Fruit fly (Drosophila melanogaster) whole organism, embryonic: ENCODE measurements around the gene Polr2I.

ENCODE experiments used
- Bdp1 ChIP-seq: fragments of 200-800 bp; sonication (Bioruptor generic); optimal IDR thresholded peaks from 3 replicates; lab custom pipeline; 2016; ENCODE audit warnings: missing biosample characterization, missing genetic modification characterization
- Blimp-1 ChIP-seq: fragments of 200-800 bp; sonication (Bioruptor generic); optimal IDR thresholded peaks from 3 replicates; lab custom pipeline; 2018; ENCODE audit warnings: missing biosample characterization, missing genetic modification characterization, mild to moderate bottlenecking, moderate library complexity, missing genetic modification reagents
- CG10979 ChIP-seq: fragments of 200-800 bp; sonication (Bioruptor generic); optimal IDR thresholded peaks from 2 replicates; lab custom pipeline; 2018; ENCODE audit warnings: missing biosample characterization, mild to moderate bottlenecking, missing genetic modification characterization, moderate library complexity
- CG12071 ChIP-seq: fragments of 200-800 bp; sonication (Bioruptor generic); optimal IDR thresholded peaks from 3 replicates; lab custom pipeline; 2018; ENCODE audit warnings: missing biosample characterization, mild to moderate bottlenecking, missing genetic modification characterization
- CG14441 ChIP-seq: fragments of 200-800 bp; sonication (Bioruptor generic); IDR thresholded peaks from 2 replicates; pipeline ENCODE4 v1.3.6; 2022; ENCODE audit warnings: missing biosample characterization, missing genetic modification characterization
- CG14710 ChIP-seq: fragments of 200-800 bp; sonication (Bioruptor generic); optimal IDR thresholded peaks from 3 replicates; lab custom pipeline; 2019; ENCODE audit warnings: missing biosample characterization, mild to moderate bottlenecking, missing genetic modification characterization, moderate library complexity
- CG17568 ChIP-seq: fragments of 200-800 bp; sonication (Bioruptor generic); optimal IDR thresholded peaks from 2 replicates; lab custom pipeline; 2018; ENCODE audit warnings: missing biosample characterization, mild to moderate bottlenecking, missing genetic modification characterization, moderate library complexity
- CG17612 ChIP-seq: fragments of 200-800 bp; sonication (Bioruptor generic); IDR thresholded peaks from 2 replicates; pipeline ENCODE4 v1.3.6; 2022; ENCODE audit warnings: missing biosample characterization, missing genetic modification characterization
- CG17912 ChIP-seq: fragments of 200-800 bp; sonication (Bioruptor generic); optimal IDR thresholded peaks from 2 replicates; lab custom pipeline; 2018; ENCODE audit warnings: missing biosample characterization, mild to moderate bottlenecking, missing genetic modification characterization
- CG18764 ChIP-seq: fragments of 200-800 bp; sonication (Bioruptor generic); optimal IDR thresholded peaks from 3 replicates; lab custom pipeline; 2016; ENCODE audit warnings: missing biosample characterization, missing genetic modification characterization
- CG30403 ChIP-seq: fragments of 200-800 bp; sonication (Bioruptor generic); optimal IDR thresholded peaks from 3 replicates; lab custom pipeline; 2016; ENCODE audit warnings: missing biosample characterization, missing genetic modification characterization
- CG3065 ChIP-seq: fragments of 200-800 bp; sonication (Bioruptor generic); optimal IDR thresholded peaks from 2 replicates; lab custom pipeline; 2016; ENCODE audit warnings: missing biosample characterization, missing genetic modification characterization
- CG31365 ChIP-seq: fragments of 200-800 bp; sonication (Bioruptor generic); optimal IDR thresholded peaks from 2 replicates; lab custom pipeline; 2018; ENCODE audit warnings: missing biosample characterization, mild to moderate bottlenecking, missing genetic modification characterization
- CG3995 ChIP-seq: fragments of 200-800 bp; sonication (Bioruptor generic); optimal IDR thresholded peaks from 3 replicates; lab custom pipeline; 2016; ENCODE audit warnings: missing biosample characterization, missing genetic modification characterization
- CG4404 ChIP-seq: fragments of 200-800 bp; sonication (Bioruptor generic); IDR thresholded peaks from 2 replicates; pipeline ENCODE4 v1.3.6; 2022; ENCODE audit warnings: missing biosample characterization, missing genetic modification characterization
- CG6272 ChIP-seq: fragments of 200-800 bp; sonication (Bioruptor generic); IDR thresholded peaks from 2 replicates; pipeline ENCODE4 v1.3.6; 2022; ENCODE audit warnings: missing biosample characterization, missing genetic modification characterization
- CG7786 ChIP-seq: fragments of 200-800 bp; sonication (Bioruptor generic); optimal IDR thresholded peaks from 2 replicates; lab custom pipeline; 2016; ENCODE audit warnings: missing biosample characterization, missing genetic modification characterization
- CG8089 ChIP-seq: fragments of 200-800 bp; sonication (Bioruptor generic); optimal IDR thresholded peaks from 3 replicates; lab custom pipeline; 2016; ENCODE audit warnings: missing biosample characterization, missing genetic modification characterization
- CG8359 ChIP-seq: fragments of 200-800 bp; sonication (Bioruptor generic); optimal IDR thresholded peaks from 2 replicates; lab custom pipeline; 2017; ENCODE audit warnings: missing biosample characterization, mild to moderate bottlenecking, missing genetic modification characterization, borderline replicate concordance
- CG9215 ChIP-seq: fragments of 200-800 bp; sonication (Bioruptor generic); IDR thresholded peaks from 2 replicates; pipeline ENCODE4 v1.3.6; 2022; ENCODE audit warnings: missing biosample characterization, missing genetic modification characterization
- CkIIα-i1 ChIP-seq: fragments of 200-800 bp; sonication (Bioruptor generic); IDR thresholded peaks from 2 replicates; pipeline ENCODE4 v1.3.6; 2022; ENCODE audit warnings: missing biosample characterization, missing genetic modification characterization
- Doc2 ChIP-seq: fragments of 200-800 bp; sonication (Bioruptor generic); IDR thresholded peaks from 2 replicates; pipeline ENCODE4 v1.3.6; 2022; ENCODE audit warnings: missing biosample characterization, missing genetic modification characterization
- Dp ChIP-seq: fragments of 200-800 bp; sonication (Bioruptor generic); optimal IDR thresholded peaks from 2 replicates; lab custom pipeline; 2018; ENCODE audit warnings: missing biosample characterization, mild to moderate bottlenecking, missing genetic modification characterization, moderate library complexity
- Fer3 ChIP-seq: fragments of 200-800 bp; sonication (Bioruptor generic); optimal IDR thresholded peaks from 2 replicates; lab custom pipeline; 2018; ENCODE audit warnings: missing biosample characterization, mild to moderate bottlenecking, missing genetic modification characterization, moderate library complexity
- Hand ChIP-seq: fragments of 200-800 bp; sonication (Bioruptor generic); optimal IDR thresholded peaks from 2 replicates; lab custom pipeline; 2017; ENCODE audit warnings: mild to moderate bottlenecking, missing biosample characterization, missing genetic modification reagents, missing genetic modification characterization
- Lhr ChIP-seq: fragments of 200-800 bp; sonication (Bioruptor generic); optimal IDR thresholded peaks from 3 replicates; lab custom pipeline; 2017; ENCODE audit warnings: mild to moderate bottlenecking, missing biosample characterization, missing genetic modification reagents, missing genetic modification characterization
- Myb ChIP-seq: fragments of 200-800 bp; sonication (Bioruptor generic); optimal IDR thresholded peaks from 2 replicates; lab custom pipeline; 2016; ENCODE audit warnings: missing biosample characterization, missing genetic modification characterization
- NK7.1 ChIP-seq: fragments of 200-800 bp; sonication (Bioruptor generic); optimal IDR thresholded peaks from 3 replicates; lab custom pipeline; 2016; ENCODE audit warnings: missing biosample characterization, missing genetic modification characterization
- Pdp1 ChIP-seq, 2 experiments: fragments of 200-800 bp; sonication (Bioruptor generic); optimal IDR thresholded peaks; 3 replicates each; lab custom pipeline; 2016; ENCODE audit warnings: missing biosample characterization in 2 of 2, missing genetic modification characterization in 2 of 2, mild to moderate bottlenecking in 1 of 2, moderate library complexity in 1 of 2
- Six4 ChIP-seq: fragments of 200-800 bp; sonication (Bioruptor generic); optimal IDR thresholded peaks from 2 replicates; lab custom pipeline; 2016; ENCODE audit warnings: missing biosample characterization, missing genetic modification characterization
- Sox102F ChIP-seq: fragments of 200-800 bp; sonication (Bioruptor generic); optimal IDR thresholded peaks from 2 replicates; lab custom pipeline; 2018; ENCODE audit warnings: missing biosample characterization, mild to moderate bottlenecking, missing genetic modification characterization, moderate library complexity
- Usf ChIP-seq: fragments of 200-800 bp; sonication (Bioruptor generic); optimal IDR thresholded peaks from 2 replicates; lab custom pipeline; 2017; ENCODE audit warnings: missing genotype, missing biosample characterization, missing genetic modification characterization
- ac ChIP-seq: fragments of 200-800 bp; sonication (Bioruptor generic); optimal IDR thresholded peaks from 3 replicates; lab custom pipeline; 2017; ENCODE audit warnings: missing biosample characterization, mild to moderate bottlenecking, missing genetic modification characterization
- aop ChIP-seq: fragments of 200-800 bp; sonication (Bioruptor generic); IDR thresholded peaks from 2 replicates; pipeline ENCODE4 v1.3.6; 2022; ENCODE audit warnings: missing biosample characterization, missing genetic modification characterization
- ase ChIP-seq: fragments of 200-800 bp; sonication (Bioruptor generic); IDR thresholded peaks from 3 replicates; pipeline ENCODE4 v1.3.6; 2022; ENCODE audit warnings: missing biosample characterization, missing genetic modification characterization
- bab2 ChIP-seq: fragments of 200-800 bp; sonication (Bioruptor generic); optimal IDR thresholded peaks from 2 replicates; lab custom pipeline; 2016; ENCODE audit warnings: missing biosample characterization, missing genetic modification characterization
- crp ChIP-seq, 2 experiments: fragments of 200-800 bp; sonication (Bioruptor generic); optimal IDR thresholded peaks; 2 replicates in 1 of 2; 3 replicates in 1 of 2; lab custom pipeline; 2017; ENCODE audit warnings: missing biosample characterization in 2 of 2, missing genetic modification characterization in 2 of 2, mild to moderate bottlenecking in 1 of 2, moderate library complexity in 1 of 2
- ewg ChIP-seq: fragments of 200-800 bp; sonication (Bioruptor generic); optimal IDR thresholded peaks from 3 replicates; lab custom pipeline; 2017; ENCODE audit warnings: mild to moderate bottlenecking, missing biosample characterization, missing genetic modification reagents, missing genetic modification characterization
- fd3F ChIP-seq: fragments of 200-800 bp; sonication (Bioruptor generic); optimal IDR thresholded peaks from 2 replicates; lab custom pipeline; 2018; ENCODE audit warnings: missing biosample characterization, mild to moderate bottlenecking, missing genetic modification characterization, moderate library complexity
- ftz-f1 ChIP-seq: fragments of 200-800 bp; sonication (Bioruptor generic); optimal IDR thresholded peaks from 2 replicates; lab custom pipeline; 2016; ENCODE audit warnings: missing biosample characterization, missing genetic modification characterization
- fu2 ChIP-seq: fragments of 200-800 bp; sonication (Bioruptor generic); optimal IDR thresholded peaks from 2 replicates; lab custom pipeline; 2016; ENCODE audit warnings: missing biosample characterization, missing genetic modification characterization
- lola ChIP-seq, 3 experiments: fragments of >200 bp in 2 of 3; fragments of 200-800 bp in 1 of 3; sonication (Bioruptor generic) in 1 of 3; optimal IDR thresholded peaks; 2 replicates each; lab custom pipeline; 2017 to 2019; ENCODE audit warnings: missing biosample characterization in 3 of 3, missing genetic modification characterization in 3 of 3, mild to moderate bottlenecking in 1 of 3, moderate library complexity in 1 of 3
- pb ChIP-seq: fragments of 200-800 bp; sonication (Bioruptor generic); optimal IDR thresholded peaks from 3 replicates; lab custom pipeline; 2016; ENCODE audit warnings: missing biosample characterization, missing genetic modification characterization
- peb ChIP-seq: fragments of 200-800 bp; sonication (Bioruptor generic); IDR thresholded peaks from 2 replicates; pipeline ENCODE4 v1.3.6; 2022; ENCODE audit warnings: missing biosample characterization, missing genetic modification characterization
- pros ChIP-seq: fragments of 200-800 bp; sonication (Bioruptor generic); optimal IDR thresholded peaks from 3 replicates; lab custom pipeline; 2019; ENCODE audit warnings: missing biosample characterization, mild to moderate bottlenecking, missing genetic modification characterization, moderate library complexity
- pzg ChIP-seq: fragments of 200-800 bp; sonication (Bioruptor generic); optimal IDR thresholded peaks from 3 replicates; lab custom pipeline; 2018; ENCODE audit warnings: missing biosample characterization, mild to moderate bottlenecking, missing genetic modification characterization, moderate library complexity
- salm ChIP-seq: fragments of 200-800 bp; sonication (Bioruptor generic); optimal IDR thresholded peaks from 2 replicates; lab custom pipeline; 2018; ENCODE audit warnings: missing biosample characterization, mild to moderate bottlenecking, missing genetic modification characterization
- slbo ChIP-seq: fragments of 200-800 bp; sonication (Bioruptor generic); IDR thresholded peaks from 2 replicates; pipeline ENCODE4 v1.3.6; 2022; ENCODE audit warnings: missing biosample characterization, missing genetic modification characterization
- stc ChIP-seq: fragments of 200-800 bp; sonication (Bioruptor generic); IDR thresholded peaks from 2 replicates; pipeline ENCODE4 v1.3.6; 2022; ENCODE audit warnings: missing biosample characterization, missing genetic modification characterization
- tgo ChIP-seq: fragments of 200-800 bp; sonication (Bioruptor generic); IDR thresholded peaks from 3 replicates; pipeline ENCODE4 v1.3.6; 2022; ENCODE audit warnings: missing biosample characterization, missing genetic modification characterization
- yki ChIP-seq: fragments of >200 bp; optimal IDR thresholded peaks from 3 replicates; lab custom pipeline; 2018

Polr2I gene

dm6 chr3R:14283042-14283626 is 25.8 kb upstream of the Polr2I start (continued):
- peak; percentile 10 for TF ChIP-seq Fer3 (tag; lab: Kevin White, UChicago)
- TF ChIP-seq CG6272 (GFP tag; lab: Robert Waterston, UW): no peak; the same call in 1 of the 2 replicates
- TF ChIP-seq CG3065: no peak
- TF ChIP-seq ac (GFP tag; lab: Kevin White, UChicago): no peak
- no peak for TF ChIP-seq CG8089 (GFP tag; lab: Kevin White, UChicago)
- TF ChIP-seq Hand (GFP tag; lab: Kevin White, UChicago): peak; percentile 11
- TF ChIP-seq CG14441 (GFP tag; lab: Robert Waterston, UW): no peak
- TF ChIP-seq CG17568 (GFP tag; lab: Kevin White, UChicago): peak; percentile 32
- no peak for TF ChIP-seq pros (GFP tag; lab: Kevin White, UChicago)
- no peak for TF ChIP-seq yki
- no peak for TF ChIP-seq Blimp-1 (GFP tag; lab: Kevin White, UChicago)
- TF ChIP-seq CG17912 (GFP tag; lab: Kevin White, UChicago): no peak
- no peak for TF ChIP-seq Dp (GFP tag; lab: Kevin White, UChicago)
- peak; percentile 32 for TF ChIP-seq fd3F
- TF ChIP-seq Doc2 (GFP tag; lab: Robert Waterston, UW): no peak
- TF ChIP-seq CG8359 (GFP tag; lab: Kevin White, UChicago): no peak
- no peak for TF ChIP-seq peb (GFP tag; lab: Robert Waterston, UW)
- TF ChIP-seq Lhr: no peak
- TF ChIP-seq CG7786 (GFP tag; lab: Kevin White, UChicago): peak; percentile 52
- TF ChIP-seq CG10979 (tag; lab: Kevin White, UChicago): no peak
- TF ChIP-seq Pdp1 (GFP tag; optimal IDR thresholded peaks at IDR 0.05; lab: Kevin White, UChicago): peak in 1 of 2 experiments; percentile 30
- TF ChIP-seq salm (tag; lab: Kevin White, UChicago): no peak
- TF ChIP-seq CkIIα-i1 (GFP tag; lab: Robert Waterston, UW): no peak
- no peak for TF ChIP-seq CG4404
- no peak for TF ChIP-seq CG31365
- peak; percentile 62 for TF ChIP-seq fu2 (GFP tag; lab: Kevin White, UChicago)
- peak; percentile 49 for TF ChIP-seq Sox102F (GFP tag; lab: Kevin White, UChicago)
- TF ChIP-seq ftz-f1 (GFP tag; lab: Kevin White, UChicago): no peak
- no peak for TF ChIP-seq bab2
- TF ChIP-seq stc: no peak
- TF ChIP-seq crp (GFP tag; optimal IDR thresholded peaks at IDR 0.05; lab: Kevin White, UChicago): no peak
- TF ChIP-seq CG14710 (tag; lab: Kevin White, UChicago): no peak
- no peak for TF ChIP-seq Usf
- no peak for TF ChIP-seq aop (GFP tag; lab: Robert Waterston, UW)
- TF ChIP-seq ase (GFP tag; lab: Robert Waterston, UW): no peak
- TF ChIP-seq tgo (GFP tag; lab: Robert Waterston, UW): no peak
- no peak for TF ChIP-seq CG12071 (GFP tag; lab: Kevin White, UChicago)
- TF ChIP-seq pzg: no peak
- TF ChIP-seq CG17612 (GFP tag; lab: Robert Waterston, UW): no peak
- TF ChIP-seq CG18764 (GFP tag; lab: Kevin White, UChicago): no peak
- TF ChIP-seq CG3995 (GFP tag; lab: Kevin White, UChicago): peak; percentile 2
- no peak for TF ChIP-seq slbo (GFP tag; lab: Robert Waterston, UW)
- no peak for TF ChIP-seq pb (GFP tag; lab: Kevin White, UChicago)
- no peak for TF ChIP-seq NK7.1
- TF ChIP-seq Myb: peak; percentile 40
- TF ChIP-seq Six4: no peak
- peak; percentile 50 for TF ChIP-seq CG30403 (GFP tag; lab: Kevin White, UChicago)
- no peak for TF ChIP-seq Bdp1 (GFP tag; lab: Kevin White, UChicago)
- TF ChIP-seq CG9215 (GFP tag; lab: Robert Waterston, UW): no peak
- peak; percentile 6 for TF ChIP-seq ewg (GFP tag; lab: Kevin White, UChicago)
- no peak for TF ChIP-seq lola (GFP tag; optimal IDR thresholded peaks at IDR 0.05; lab: Kevin White, UChicago)
